Fruit fly (Drosophila melanogaster): ENCODE data around the gene Lipt2.

Gene Lipt2

dm6 chr3R:4407325-4407724 is 29.8 kb downstream of the Lipt2 start:
- TF ChIP-seq CG8478 (optimal IDR thresholded peaks at IDR 0.05) (no peak), CTCF (optimal IDR thresholded peaks at IDR 0.05) (no peak)

DNA sequence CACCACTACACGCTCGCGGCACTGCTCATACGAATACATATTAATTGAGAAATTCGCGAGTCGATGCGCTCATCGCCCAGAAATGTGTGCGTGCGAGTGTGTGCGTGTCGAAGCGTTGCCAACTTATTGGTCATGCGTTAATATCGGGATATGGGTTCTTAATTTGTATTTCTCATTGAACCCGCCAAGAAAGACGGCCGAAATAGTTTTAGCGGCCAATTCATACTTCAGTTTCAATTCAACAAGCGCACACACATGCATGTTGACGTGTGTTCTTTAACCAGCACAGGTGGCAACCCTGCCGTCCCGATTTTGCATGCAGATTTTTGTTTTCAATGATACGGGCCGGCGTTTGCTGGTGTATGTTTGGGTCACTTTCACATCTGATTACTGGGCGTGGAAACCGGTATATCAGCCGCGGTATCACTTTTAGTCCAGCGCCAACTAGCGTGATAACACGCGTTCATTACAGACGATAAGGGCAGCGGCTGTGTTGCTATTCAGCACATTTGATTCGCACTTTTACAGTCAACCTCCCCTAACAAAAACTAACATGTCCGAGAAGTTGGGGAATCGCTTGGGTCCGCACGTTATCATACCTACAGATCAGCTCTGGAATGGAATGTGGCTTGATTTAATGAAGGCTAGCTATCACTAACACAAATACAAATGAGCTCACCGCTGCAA is 33.3 kb downstream of the Lipt2 start:
- no peak for TF ChIP-seq CG8478 (optimal IDR thresholded peaks at IDR 0.05)
- no peak for TF ChIP-seq CTCF (optimal IDR thresholded peaks at IDR 0.05)

DNA sequence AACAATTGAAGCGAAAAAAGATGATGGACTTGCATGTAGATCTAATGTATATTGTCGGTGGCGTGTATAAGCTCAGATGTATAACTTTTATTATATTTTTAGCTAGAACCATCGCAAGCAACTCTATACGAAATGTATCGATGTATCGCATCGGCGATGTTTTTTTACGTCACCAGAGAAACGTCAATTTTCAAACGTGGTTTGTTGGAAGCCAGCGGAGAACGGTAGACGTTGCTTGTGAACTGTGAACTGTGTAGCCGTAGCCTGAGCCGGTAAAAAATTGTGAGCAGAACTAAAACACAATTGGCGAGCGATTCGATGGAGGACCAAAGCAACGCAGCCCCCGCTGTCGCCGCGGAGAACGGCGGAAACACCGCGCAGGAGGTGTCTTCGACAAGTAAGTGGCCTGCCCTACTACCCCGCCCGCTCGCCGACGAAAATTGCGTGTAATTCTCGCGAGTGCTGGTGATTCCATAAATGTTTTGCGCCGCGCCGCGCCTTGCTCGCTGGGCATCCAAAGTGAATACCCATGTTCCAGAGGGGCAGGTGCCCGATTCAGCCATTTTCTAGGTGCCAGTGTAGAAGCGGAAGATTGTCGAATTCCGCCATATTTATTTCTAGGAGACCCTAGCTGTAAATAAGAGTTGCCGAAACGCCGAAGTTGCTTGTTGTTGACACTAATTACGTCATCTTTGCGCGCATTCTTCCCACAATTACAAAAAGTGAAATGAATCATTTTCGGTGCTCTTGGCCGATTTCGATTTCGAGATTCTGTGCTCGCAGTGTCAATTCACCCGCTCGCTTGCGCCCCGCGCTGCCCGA is 34.0 kb downstream of the Lipt2 start, which contains the start of gene lost:
TSS of gene lost (plus strand) at position 193 of the 822 bp plus-strand sequence.
- no peak for TF ChIP-seq CG8478 (optimal IDR thresholded peaks at IDR 0.05)
- TF ChIP-seq CTCF (optimal IDR thresholded peaks at IDR 0.05): no peak

DNA sequence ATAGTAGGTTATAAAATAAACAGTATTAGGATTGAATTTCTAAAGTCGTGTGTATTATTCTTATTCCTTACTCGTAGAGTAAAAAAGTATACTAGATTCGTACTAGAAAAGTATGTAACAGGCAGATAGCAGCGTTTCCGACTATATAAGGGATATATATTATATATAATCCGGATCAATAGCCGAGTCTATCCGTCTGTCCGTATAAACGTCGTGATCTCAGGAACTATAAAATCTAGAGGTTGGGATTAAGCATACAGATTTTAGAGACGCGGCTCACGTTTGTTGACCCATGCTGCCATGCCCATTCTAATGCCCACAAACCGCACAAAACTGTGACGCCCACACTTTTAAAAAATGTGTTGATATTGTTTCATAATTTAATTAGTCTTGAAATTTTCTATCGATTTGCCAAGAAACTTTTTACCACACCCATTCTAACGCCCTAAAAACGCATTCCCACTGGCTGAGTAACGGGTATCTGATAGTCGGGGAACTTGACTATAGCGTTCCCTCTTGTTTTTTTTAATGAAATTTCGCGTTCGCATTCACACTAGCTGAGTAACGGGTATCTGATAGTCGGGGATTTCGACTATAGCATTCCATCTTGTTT is 35.0 kb downstream of the Lipt2 start, which contains the start of gene CG9853:
TSS of gene CG9853 (minus strand) at position 51 of the 613 bp plus-strand sequence.
- no peak for TF ChIP-seq CTCF (optimal IDR thresholded peaks at IDR 0.05)

DNA sequence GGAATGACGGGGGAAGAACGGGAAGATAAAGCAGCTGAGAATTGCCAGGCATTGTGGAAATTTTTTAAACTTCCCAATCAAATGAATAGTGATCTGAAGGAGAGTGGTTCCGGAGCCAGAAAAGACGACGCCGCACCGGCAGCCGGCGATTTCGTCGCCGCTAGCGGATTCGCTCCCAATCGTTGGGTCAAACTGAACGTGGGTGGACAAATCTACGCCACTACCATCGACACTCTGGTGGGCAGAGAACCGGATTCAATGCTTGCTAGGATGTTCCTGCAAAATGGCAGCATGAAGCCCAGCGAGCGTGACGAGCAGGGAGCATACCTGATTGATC is 36.7 kb downstream of the Lipt2 start, which contains the start of gene CG14647:
TSS of gene CG14647 (plus strand) at position 14 of the 337 bp plus-strand sequence.
- TF ChIP-seq CG8478 (optimal IDR thresholded peaks at IDR 0.05) (no peak), CTCF (optimal IDR thresholded peaks at IDR 0.05) (no peak)

DNA sequence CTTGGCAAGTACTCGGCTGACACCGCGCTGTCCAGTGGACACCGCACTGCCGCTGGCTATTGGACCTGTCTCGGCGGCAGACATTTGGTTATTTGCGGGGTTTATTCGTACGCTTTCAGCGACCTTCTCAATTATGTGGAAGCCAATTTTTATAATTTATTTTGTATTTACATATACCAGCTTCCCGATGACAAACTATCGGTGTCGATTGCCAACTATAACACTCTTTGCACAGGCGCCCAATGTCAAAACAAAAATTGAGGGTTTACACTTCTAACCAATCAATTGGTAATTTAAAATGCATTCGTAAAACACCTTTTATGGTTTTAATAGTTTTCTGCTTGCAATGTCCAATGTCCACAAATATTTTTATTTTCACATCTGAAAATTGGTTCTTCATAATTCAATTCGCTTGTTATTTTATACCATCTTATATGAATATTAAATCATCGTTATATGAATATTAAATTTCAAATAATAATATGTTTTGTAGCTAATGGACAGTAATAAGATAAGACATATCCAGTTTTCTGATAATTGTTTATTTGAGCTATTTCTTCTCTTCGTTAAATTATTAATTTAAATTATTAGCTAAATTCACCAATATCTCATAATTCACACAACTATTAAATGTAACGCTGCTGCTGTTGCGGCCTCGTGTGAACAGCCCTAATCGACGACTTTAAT is 37.2 kb downstream of the Lipt2 start:
- TF ChIP-seq CTCF (optimal IDR thresholded peaks at IDR 0.05): no peak
- no peak for TF ChIP-seq CG8478 (optimal IDR thresholded peaks at IDR 0.05)

DNA sequence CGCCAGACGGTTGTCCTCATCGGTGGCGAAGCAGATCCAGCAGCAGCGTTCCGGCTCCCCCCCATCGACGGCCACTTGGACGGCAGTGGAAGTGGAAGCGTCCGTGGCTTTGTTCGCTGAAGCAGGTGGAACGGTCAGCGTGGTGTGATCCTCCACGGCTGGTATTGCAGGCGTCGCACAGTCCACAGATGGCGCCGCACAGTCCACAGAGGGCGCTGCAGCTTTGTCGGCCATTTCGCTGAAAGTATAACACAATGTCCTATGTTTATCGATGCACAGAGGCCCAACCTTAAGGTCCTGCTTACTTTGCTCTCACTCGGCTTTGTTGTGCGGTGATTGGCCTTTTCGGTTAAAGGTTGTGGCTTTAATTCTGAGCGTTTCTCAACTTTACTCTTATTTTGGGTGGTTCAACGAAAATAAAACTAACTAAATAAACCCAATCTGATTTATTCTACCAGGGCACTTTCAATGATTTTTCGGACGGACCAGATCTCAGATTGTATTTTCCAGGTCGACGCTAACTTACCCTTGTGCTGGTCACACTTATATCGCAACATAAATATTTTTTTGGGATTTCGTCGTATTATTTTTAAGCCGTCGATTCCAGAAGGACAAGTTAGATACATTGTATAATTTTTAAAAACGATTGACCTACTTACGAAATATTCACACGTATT is 39.6 kb downstream of the Lipt2 start, which contains the start of gene CG9855:
TSS of gene CG9855 (minus strand) at position 473 of the 677 bp plus-strand sequence.
- TF ChIP-seq CTCF (optimal IDR thresholded peaks at IDR 0.05): peak; percentile 79 to 83
- no peak for TF ChIP-seq CG8478 (optimal IDR thresholded peaks at IDR 0.05)

DNA sequence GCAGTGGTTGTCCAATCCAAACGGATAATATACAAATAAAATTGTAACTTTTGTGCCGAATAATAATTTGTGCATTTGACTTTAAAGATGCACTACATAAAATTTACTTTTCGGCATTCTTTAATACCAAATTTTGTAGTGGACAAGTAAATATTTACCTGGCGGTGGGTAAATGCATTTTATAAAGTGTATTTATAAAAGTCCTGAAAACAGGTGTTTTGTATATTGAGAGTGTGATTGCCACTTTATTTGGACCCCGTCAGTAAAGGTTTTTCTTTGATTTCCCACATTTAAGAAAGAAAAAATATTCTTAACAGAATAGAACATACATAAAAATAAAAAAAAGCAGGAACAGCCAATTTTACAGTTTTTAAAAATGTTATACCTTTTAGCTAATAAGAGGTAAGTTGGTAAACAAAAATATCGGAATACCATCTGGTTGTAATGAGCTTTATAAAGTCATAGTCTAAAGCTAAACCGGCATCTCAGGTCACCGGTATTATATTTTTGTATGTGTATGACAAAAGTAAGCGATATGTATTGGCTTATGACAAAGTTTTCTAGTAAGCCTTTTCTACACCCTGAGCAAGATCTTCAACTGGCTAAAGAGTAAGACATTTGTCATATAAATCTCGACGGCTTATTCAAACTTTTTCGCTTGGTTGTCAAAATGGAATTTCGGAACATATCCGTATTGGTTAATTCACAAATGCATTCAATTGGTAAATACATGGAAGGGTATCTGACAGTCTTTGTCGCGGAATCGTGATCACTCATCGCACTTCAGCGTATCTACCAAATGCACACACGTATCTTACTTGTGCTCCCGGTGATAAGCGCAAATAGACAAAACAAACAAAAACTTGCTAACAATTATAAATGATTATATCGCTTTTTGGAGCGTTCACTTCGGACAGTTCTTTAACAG is 42.2 kb downstream of the Lipt2 start:
- TF ChIP-seq CG8478 (optimal IDR thresholded peaks at IDR 0.05) (no peak), CTCF (optimal IDR thresholded peaks at IDR 0.05) (no peak)

DNA sequence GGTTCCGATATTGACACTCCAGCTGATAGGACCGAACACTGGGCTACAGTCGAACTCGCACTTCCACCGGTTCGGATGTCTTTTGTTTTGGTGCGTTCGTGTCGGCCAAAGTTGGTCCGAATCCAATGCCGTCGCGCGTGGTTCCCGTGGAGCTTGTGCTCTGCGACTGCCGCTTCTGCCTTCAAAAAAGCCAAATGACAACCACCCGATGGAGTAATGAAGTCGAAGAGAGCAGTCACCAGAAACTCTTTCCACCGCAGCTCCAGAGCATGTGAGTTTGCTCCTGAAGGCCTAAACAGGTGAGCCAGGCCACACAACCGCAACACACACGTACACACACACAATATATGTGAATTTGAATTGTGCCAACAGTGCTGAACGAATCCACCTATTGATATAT is 43.0 kb downstream of the Lipt2 start, which contains the start of gene CG34112:
TSS of gene CG34112 (minus strand) at position 143 of the 400 bp plus-strand sequence.
- TF ChIP-seq CG8478 (optimal IDR thresholded peaks at IDR 0.05) (no peak), CTCF (optimal IDR thresholded peaks at IDR 0.05) (no peak)

DNA sequence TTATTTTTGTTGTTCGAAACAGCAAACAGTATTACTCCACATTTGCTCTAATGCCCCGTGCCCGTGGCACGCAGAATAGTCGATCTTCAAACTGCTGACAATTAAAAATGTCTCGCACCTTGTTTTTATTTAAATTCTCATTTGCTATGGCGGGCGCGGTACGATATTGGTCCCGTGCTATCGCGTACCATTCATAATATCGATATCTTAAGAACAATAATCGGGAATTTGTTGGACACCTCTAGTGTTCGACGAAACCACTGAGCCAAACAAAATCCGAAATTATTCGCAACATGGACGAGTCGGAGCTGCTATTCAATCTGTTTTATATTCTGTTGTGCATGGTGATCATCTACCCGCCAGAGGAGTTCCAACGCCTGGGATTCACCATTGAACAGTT is 47.0 kb downstream of the Lipt2 start, which contains the start of gene CG14646:
TSS of gene CG14646 (plus strand) at position 234 of the 400 bp plus-strand sequence.
- no peak for TF ChIP-seq CTCF (optimal IDR thresholded peaks at IDR 0.05)
- no peak for TF ChIP-seq CG8478 (optimal IDR thresholded peaks at IDR 0.05)

DNA sequence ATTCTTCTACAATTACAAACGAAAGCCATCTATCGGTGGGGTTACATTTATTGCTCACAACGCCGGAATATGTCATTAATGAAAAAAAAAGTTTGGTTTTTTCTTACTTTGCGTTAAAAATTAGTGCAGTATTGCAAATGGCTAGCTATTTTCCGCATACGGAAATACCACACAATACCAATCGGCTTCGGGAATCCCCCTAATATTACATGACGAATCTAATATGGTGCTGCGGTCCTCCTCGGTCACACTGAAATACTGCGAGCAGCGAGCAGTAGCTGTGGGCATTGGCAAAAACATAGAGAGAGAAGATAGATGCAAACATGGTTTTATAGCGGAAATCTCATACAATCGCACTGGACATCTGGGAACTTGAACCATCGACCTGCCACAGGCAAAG is 49.6 kb downstream of the Lipt2 start, which contains the start of gene tub:
TSS of gene tub (plus strand) at position 253 of the 400 bp plus-strand sequence.
- TF ChIP-seq CTCF (optimal IDR thresholded peaks at IDR 0.05): peak; percentile 62 to 65
- no peak for TF ChIP-seq CG8478 (optimal IDR thresholded peaks at IDR 0.05)

Measured in S2 (cell line).